Worm (Caenorhabditis elegans): ENCODE data around the gene wrt-2.

Gene wrt-2

ce11 chrX:3111687-3112086 is 17.5 kb upstream of the wrt-2 start:
- TF ChIP-seq unc-62 (GFP tag; optimal IDR thresholded peaks at IDR 0.05), result no peak

- no peak for TF ChIP-seq unc-62 (GFP tag; optimal IDR thresholded peaks at IDR 0.05)
Measured at ce11 chrX:3111066-3111465, 16.9 kb upstream of the wrt-2 start.

ce11 chrX:3110576-3110975 is 16.4 kb upstream of the wrt-2 start, which contains the start of gene gpcp-1:
TSS of gene gpcp-1 (minus strand) at chrX:3110628.
- no peak for TF ChIP-seq unc-62 (GFP tag; optimal IDR thresholded peaks at IDR 0.05)

ce11 chrX:3108603-3109002 is 14.5 kb upstream of the wrt-2 start:
- no peak for TF ChIP-seq unc-62 (GFP tag; optimal IDR thresholded peaks at IDR 0.05)

ce11 chrX:3106137-3106536 is 12.0 kb upstream of the wrt-2 start, which contains the start of gene K10B3.5:
TSS of gene K10B3.5 (minus strand) at chrX:3106479.
- no peak for TF ChIP-seq unc-62 (GFP tag; optimal IDR thresholded peaks at IDR 0.05)

ce11 chrX:3102817-3103216 is 8.7 kb upstream of the wrt-2 start:
- no peak for TF ChIP-seq unc-62 (GFP tag; optimal IDR thresholded peaks at IDR 0.05)

- TF ChIP-seq unc-62 (GFP tag; optimal IDR thresholded peaks at IDR 0.05), result no peak
Measured at ce11 chrX:3102165-3102564, 8.0 kb upstream of the wrt-2 start, which contains the start of gene ztf-13. TSS of gene ztf-13 (minus strand) at chrX:3102175.

- TF ChIP-seq unc-62 (GFP tag; optimal IDR thresholded peaks at IDR 0.05), result no peak
Measured at ce11 chrX:3101562-3101961, 7.4 kb upstream of the wrt-2 start.

- no peak for TF ChIP-seq unc-62 (GFP tag; optimal IDR thresholded peaks at IDR 0.05)
Measured at ce11 chrX:3099832-3100231, 5.7 kb upstream of the wrt-2 start, which contains the start of gene sec-3. TSS of gene sec-3 (minus strand) at chrX:3099852.

ce11 chrX:3092460-3092859 is 1.7 kb downstream of the wrt-2 start:
- TF ChIP-seq unc-62 (GFP tag; optimal IDR thresholded peaks at IDR 0.05), result no peak

ce11 chrX:3091119-3091746 is 2.9 kb downstream of the wrt-2 start:
- no peak for TF ChIP-seq unc-62 (GFP tag; optimal IDR thresholded peaks at IDR 0.05)

- no peak for TF ChIP-seq unc-62 (GFP tag; optimal IDR thresholded peaks at IDR 0.05)
Measured at ce11 chrX:3089894-3090414, 4.2 kb downstream of the wrt-2 start.

- TF ChIP-seq unc-62 (GFP tag; optimal IDR thresholded peaks at IDR 0.05), result no peak
Measured at ce11 chrX:3089423-3089822, 4.7 kb downstream of the wrt-2 start, which contains the start of gene pccb-1. TSS of gene pccb-1 (plus strand) at chrX:3089549.

ce11 chrX:3087647-3088046 is 6.5 kb downstream of the wrt-2 start:
- TF ChIP-seq unc-62 (GFP tag; optimal IDR thresholded peaks at IDR 0.05), result no peak

- TF ChIP-seq unc-62 (GFP tag; optimal IDR thresholded peaks at IDR 0.05), result no peak
Measured at ce11 chrX:3087245-3087644, 6.9 kb downstream of the wrt-2 start, which contains the start of gene F52E4.5. TSS of gene F52E4.5 (minus strand) at chrX:3087345.

ce11 chrX:3080825-3081224 is 13.3 kb downstream of the wrt-2 start, which contains the start of gene twk-16:
TSS of gene twk-16 (plus strand) at chrX:3081125.
- TF ChIP-seq unc-62 (GFP tag; optimal IDR thresholded peaks at IDR 0.05), result no peak

- no peak for TF ChIP-seq unc-62 (GFP tag; optimal IDR thresholded peaks at IDR 0.05)
Measured at ce11 chrX:3070322-3070721, 23.8 kb downstream of the wrt-2 start, which contains the start of gene ceh-31. TSS of gene ceh-31 (minus strand) at chrX:3070422.
